Fruit fly (Drosophila melanogaster) whole organism: ENCODE data around the gene Ptpmeg2.

Experiments used
- CG8478 ChIP-seq: fragments of >200 bp; optimal IDR thresholded peaks from 2 replicates; lab custom pipeline; 2018; ENCODE audit warnings: inconsistent platforms
- pan ChIP-seq: fragments of >200 bp; optimal IDR thresholded peaks from 2 replicates; lab custom pipeline; 2017
- psq ChIP-seq: fragments of >200 bp; optimal IDR thresholded peaks from 2 replicates; lab custom pipeline; 2017

- TF ChIP-seq pan (no peak), CG8478 (lab: Kevin White, UChicago) (no peak), psq (no peak)
These were observed 43.5 kb downstream of the Ptpmeg2 start for dm6 chrX:9615471-9615870.
